Fruit fly (Drosophila melanogaster) whole organism, wandering third instar larva: Measurements from ENCODE around the gene CG31360.

Experiments used
- CG32264 ChIP-seq: fragments of 200-800 bp; sonication (Bioruptor generic); optimal IDR thresholded peaks from 2 replicates; lab custom pipeline; 2016; ENCODE audit warnings: missing biosample characterization, missing genetic modification characterization
- Dfd ChIP-seq: fragments of >200 bp; optimal IDR thresholded peaks from 2 replicates; lab custom pipeline; 2017; ENCODE audit warnings: missing biosample characterization, missing genetic modification characterization
- N ChIP-seq: fragments of >200 bp; optimal IDR thresholded peaks from 2 replicates; lab custom pipeline; 2018; ENCODE audit warnings: missing biosample characterization, missing external identifiers, missing genetic modification characterization
- OdsH ChIP-seq: fragments of 200-800 bp; sonication (Bioruptor generic); optimal IDR thresholded peaks from 2 replicates; lab custom pipeline; 2016; ENCODE audit warnings: missing biosample characterization, mild to moderate bottlenecking, missing genetic modification characterization
- Sp1 ChIP-seq: fragments of 200-800 bp; sonication (Bioruptor generic); optimal IDR thresholded peaks from 3 replicates; lab custom pipeline; 2019; ENCODE audit warnings: missing biosample characterization, mild to moderate bottlenecking, missing genetic modification characterization, moderate library complexity
- br ChIP-seq: fragments of 200-800 bp; sonication (Bioruptor generic); optimal IDR thresholded peaks from 2 replicates; lab custom pipeline; 2016; ENCODE audit warnings: missing biosample characterization, missing genetic modification characterization
- pan ChIP-seq: fragments of >200 bp; optimal IDR thresholded peaks from 2 replicates; lab custom pipeline; 2017

DNA sequence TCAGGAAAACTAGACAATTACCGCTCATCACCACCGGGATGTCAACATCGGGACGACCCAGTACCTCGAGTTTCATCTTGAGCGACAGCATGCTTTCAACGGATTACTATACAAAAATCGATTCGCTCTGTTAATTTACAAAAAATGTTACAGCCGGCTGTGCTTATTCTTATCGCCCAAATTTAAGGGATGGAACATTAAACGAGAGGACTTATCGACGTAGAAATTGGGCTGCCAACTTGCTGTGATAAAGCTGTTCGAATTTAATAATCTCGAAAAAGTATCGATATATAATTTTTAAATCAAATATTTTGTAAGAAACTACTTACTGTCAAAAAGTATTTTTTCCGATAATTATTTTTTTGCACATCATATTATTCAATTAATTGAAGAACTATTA is 2.0 kb downstream of the CG31360 start, which contains the start of gene CG31249:
- no peak for TF ChIP-seq Dfd
- no peak for TF ChIP-seq pan (lab: Kevin White, UChicago)
- TF ChIP-seq OdsH (GFP tag; lab: Kevin White, UChicago): no peak
- no peak for TF ChIP-seq CG32264
- TF ChIP-seq br (GFP tag; lab: Kevin White, UChicago): no peak
- no peak for TF ChIP-seq Sp1 (GFP tag; lab: Kevin White, UChicago)
- no peak for TF ChIP-seq N
